Worm (Caenorhabditis elegans) whole organism, early embryonic: ENCODE data around the gene C27D6.3.

Experiments used
- F13C5.2 ChIP-seq: sonication (generic microtip); optimal IDR thresholded peaks from 2 replicates; lab custom pipeline; 2017; ENCODE audit warnings: mild to moderate bottlenecking, missing genetic modification characterization, inconsistent platforms, missing compliant biosample characterization
- aly-1 ChIP-seq: sonication (generic microtip); optimal IDR thresholded peaks from 2 replicates; lab custom pipeline; 2016; ENCODE audit warnings: missing genetic modification characterization, missing compliant biosample characterization
- ceh-36 ChIP-seq: sonication (generic microtip); optimal IDR thresholded peaks from 2 replicates; lab custom pipeline; 2016; ENCODE audit warnings: missing genetic modification characterization, inconsistent platforms, missing compliant biosample characterization
- hmg-4 ChIP-seq: fragments of 200-800 bp; sonication (Bioruptor generic); optimal IDR thresholded peaks from 2 replicates; lab custom pipeline; 2018; ENCODE audit warnings: mild to moderate bottlenecking, missing genetic modification characterization, missing compliant biosample characterization
- scrt-1 ChIP-seq: fragments of 200-800 bp; sonication (Bioruptor generic); IDR thresholded peaks from 2 replicates; pipeline ENCODE4 v1.3.6; 2022; ENCODE audit warnings: missing genetic modification characterization, missing compliant biosample characterization
- tra-4 ChIP-seq: sonication (generic microtip); optimal IDR thresholded peaks from 2 replicates; lab custom pipeline; 2017; ENCODE audit warnings: missing genetic modification characterization, missing compliant biosample characterization

DNA sequence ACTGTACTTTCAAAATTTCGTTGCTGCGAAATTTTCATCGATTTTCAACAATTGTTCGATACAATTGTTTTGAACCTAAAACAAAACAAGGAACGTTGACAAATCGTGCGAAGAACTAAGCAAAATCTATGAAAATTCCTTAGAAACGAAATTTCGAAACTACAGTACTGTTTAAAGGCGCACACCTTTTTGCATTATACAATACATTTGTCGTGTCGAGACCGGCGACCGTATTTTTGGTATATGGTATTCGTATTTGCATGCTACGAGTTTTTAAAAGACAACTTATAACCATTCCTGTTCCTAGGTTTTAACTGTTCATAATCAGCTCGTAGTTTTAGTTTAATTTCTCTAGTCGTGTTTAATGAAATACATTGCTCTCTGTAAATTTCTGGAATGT is 4.3 kb upstream of the C27D6.3 start:
- TF ChIP-seq tra-4 (tag; lab: Kevin White, UChicago) = no peak
- no peak for TF ChIP-seq ceh-36 (tag; lab: Kevin White, UChicago)
- TF ChIP-seq scrt-1 (GFP tag; lab: Robert Waterston, UW) = no peak
- TF ChIP-seq F13C5.2 (tag; lab: Kevin White, UChicago) = no peak
- no peak for TF ChIP-seq hmg-4 (GFP tag; lab: Kevin White, UChicago)
- no peak for TF ChIP-seq aly-1 (tag; lab: Kevin White, UChicago)
